Worm (Caenorhabditis elegans) whole organism, L4 larva: Measurements from ENCODE around the gene nhr-260.
A peak's percentile ranks its signal among the peaks of the same experiment; 100 is the strongest.
"Not testable (repeated sequence)": the region's sequence is repeated elsewhere in the genome, so short reads cannot be mapped to it uniquely, and the experiment has no call there.

Experiments used
- D1046.2 ChIP-seq: fragments of 200-800 bp; sonication (Bioruptor generic); IDR thresholded peaks from 2 replicates; pipeline ENCODE4 v1.3.6; 2022; ENCODE audit warnings: missing genetic modification characterization, missing compliant biosample characterization
- F26F4.8 ChIP-seq: fragments of 200-800 bp; sonication (Bioruptor generic); conservative IDR thresholded peaks from 2 replicates; pipeline ENCODE4 v1.3.6; 2022; ENCODE audit warnings: missing genetic modification characterization, missing compliant biosample characterization
- F37D6.2 ChIP-seq: sonication (generic microtip); optimal IDR thresholded peaks from 2 replicates; lab custom pipeline; 2016; ENCODE audit warnings: mild to moderate bottlenecking, missing genetic modification characterization, missing compliant biosample characterization
- F44E2.7 ChIP-seq: fragments of 200-800 bp; sonication (Bioruptor generic); IDR thresholded peaks from 2 replicates; pipeline ENCODE4 v2.1.2; 2022; ENCODE audit warnings: missing genetic modification characterization, missing compliant biosample characterization
- R02D3.7 ChIP-seq: fragments of 150-350 bp; sonication (generic microtip); optimal IDR thresholded peaks from 3 replicates; lab custom pipeline; 2014; ENCODE audit warnings: missing biosample characterization, missing genetic modification characterization
- Y48G9A.11 ChIP-seq: fragments of 200-800 bp; sonication (Bioruptor generic); IDR thresholded peaks from 2 replicates; pipeline ENCODE4 v1.3.6; 2022; ENCODE audit warnings: missing genetic modification reagents, missing genetic modification characterization, missing compliant biosample characterization
- Y75B8A.6 ChIP-seq: fragments of 200-800 bp; sonication (Bioruptor generic); IDR thresholded peaks from 2 replicates; pipeline ENCODE4 v1.3.6; 2022; ENCODE audit warnings: missing genetic modification reagents, missing genetic modification characterization, missing compliant biosample characterization
- ZK337.2 ChIP-seq: fragments of 200-800 bp; sonication (Bioruptor generic); IDR thresholded peaks from 2 replicates; pipeline ENCODE4 v1.3.6; 2022; ENCODE audit warnings: missing genetic modification reagents, missing genetic modification characterization, missing compliant biosample characterization
- arid-1 ChIP-seq: fragments of 200-800 bp; sonication (Bioruptor generic); conservative IDR thresholded peaks from 2 replicates; pipeline ENCODE4 v1.3.6; 2022; ENCODE audit warnings: missing genetic modification reagents, missing genetic modification characterization, missing compliant biosample characterization
- ceh-20 ChIP-seq: fragments of 200-800 bp; sonication (Bioruptor generic); IDR thresholded peaks from 2 replicates; pipeline ENCODE4 v1.3.6; 2022; ENCODE audit warnings: missing genetic modification reagents, missing genetic modification characterization, missing compliant biosample characterization
- ceh-44 ChIP-seq: fragments of 200-800 bp; sonication (Bioruptor generic); IDR thresholded peaks from 2 replicates; pipeline ENCODE4 v1.3.6; 2022; ENCODE audit warnings: missing genetic modification reagents, missing genetic modification characterization, missing compliant biosample characterization
- ceh-62 ChIP-seq: sonication (generic microtip); optimal IDR thresholded peaks from 2 replicates; lab custom pipeline; 2017; ENCODE audit warnings: missing biosample characterization, missing genetic modification characterization
- cey-2 ChIP-seq: sonication (generic microtip); optimal IDR thresholded peaks from 3 replicates; lab custom pipeline; 2017; ENCODE audit warnings: missing genetic modification characterization, mild to moderate bottlenecking, missing compliant biosample characterization, antibody characterized with exemption, borderline replicate concordance; ENCODE audit not compliant: insufficient read depth
- ctbp-1 ChIP-seq: fragments of 200-800 bp; sonication (Bioruptor generic); IDR thresholded peaks from 2 replicates; pipeline ENCODE4 v1.3.6; 2022; ENCODE audit warnings: missing genetic modification reagents, missing genetic modification characterization, missing compliant biosample characterization
- dmd-6 ChIP-seq: fragments of 200-800 bp; sonication (Bioruptor generic); IDR thresholded peaks from 2 replicates; pipeline ENCODE4 v1.3.6; 2022; ENCODE audit warnings: missing genetic modification reagents, missing genetic modification characterization, missing compliant biosample characterization
- dmd-8 ChIP-seq: fragments of 200-800 bp; sonication (Bioruptor generic); IDR thresholded peaks from 2 replicates; pipeline ENCODE4 v1.3.6; 2022; ENCODE audit warnings: missing genetic modification characterization, missing compliant biosample characterization
- dmd-9 ChIP-seq: fragments of 200-800 bp; sonication (Bioruptor generic); IDR thresholded peaks from 2 replicates; pipeline ENCODE4 v1.3.6; 2022; ENCODE audit warnings: missing genetic modification reagents, missing genetic modification characterization, missing compliant biosample characterization
- dve-1 ChIP-seq: sonication (generic microtip); optimal IDR thresholded peaks from 2 replicates; lab custom pipeline; 2017; ENCODE audit warnings: antibody characterized with exemption, mild to moderate bottlenecking, missing genetic modification characterization, missing compliant biosample characterization; ENCODE audit not compliant: insufficient read depth
- egl-43 ChIP-seq: fragments of 200-800 bp; sonication (Bioruptor generic); IDR thresholded peaks from 2 replicates; pipeline ENCODE4 v1.3.6; 2022; ENCODE audit warnings: missing genetic modification reagents, missing genetic modification characterization, missing compliant biosample characterization
- fos-1 ChIP-seq: fragments of 150-350 bp; optimal IDR thresholded peaks from 2 replicates; lab custom pipeline; 2014; ENCODE audit warnings: missing biosample characterization, missing genetic modification characterization
- hmg-1.1 ChIP-seq: fragments of 200-800 bp; sonication (Bioruptor generic); IDR thresholded peaks from 2 replicates; pipeline ENCODE4 v1.3.6; 2022; ENCODE audit warnings: missing genetic modification reagents, missing genetic modification characterization, missing compliant biosample characterization
- lin-1 ChIP-seq: fragments of 200-800 bp; sonication (Bioruptor generic); IDR thresholded peaks from 2 replicates; pipeline ENCODE4 v1.3.6; 2022; ENCODE audit warnings: missing genetic modification reagents, missing genetic modification characterization, missing compliant biosample characterization
- lin-15B ChIP-seq: fragments of 150-350 bp; sonication (generic microtip); optimal IDR thresholded peaks from 3 replicates; lab custom pipeline; 2014; ENCODE audit warnings: missing biosample characterization, missing genetic modification characterization
- lin-38 ChIP-seq: fragments of 200-800 bp; sonication (Bioruptor generic); IDR thresholded peaks from 2 replicates; pipeline ENCODE4 v1.3.6; 2022; ENCODE audit warnings: missing genetic modification reagents, missing genetic modification characterization, missing compliant biosample characterization
- madf-5 ChIP-seq, 2 experiments: fragments of 200-800 bp; sonication (Bioruptor generic); IDR thresholded peaks; 2 replicates each; pipeline ENCODE4 v1.3.6; 2022; ENCODE audit warnings: missing compliant biosample characterization in 2 of 2, missing genetic modification characterization in 2 of 2
- madf-9 ChIP-seq: fragments of 200-800 bp; sonication (Bioruptor generic); conservative IDR thresholded peaks from 2 replicates; pipeline ENCODE4 v1.3.6; 2022; ENCODE audit warnings: missing genetic modification reagents, missing genetic modification characterization, missing compliant biosample characterization
- mdt-29 ChIP-seq: fragments of 200-800 bp; sonication (Bioruptor generic); IDR thresholded peaks from 2 replicates; pipeline ENCODE4 v1.3.6; 2022; ENCODE audit warnings: missing genetic modification reagents, missing genetic modification characterization, missing compliant biosample characterization
- mes-2 ChIP-seq: sonication (generic microtip); optimal IDR thresholded peaks from 2 replicates; lab custom pipeline; 2016; ENCODE audit warnings: missing genotype, mild to moderate bottlenecking, missing genetic modification characterization, missing compliant biosample characterization; ENCODE audit not compliant: poor library complexity, severe bottlenecking
- mxl-2 ChIP-seq: fragments of 200-800 bp; sonication (Bioruptor generic); conservative IDR thresholded peaks from 2 replicates; pipeline ENCODE4 v1.3.6; 2022; ENCODE audit warnings: missing genetic modification reagents, missing genetic modification characterization, missing compliant biosample characterization
- nhr-11 ChIP-seq: fragments of 150-350 bp; optimal IDR thresholded peaks from 2 replicates; lab custom pipeline; 2014; ENCODE audit warnings: missing biosample characterization, missing genetic modification characterization
- nhr-237 ChIP-seq: sonication (generic microtip); optimal IDR thresholded peaks from 2 replicates; lab custom pipeline; 2017; ENCODE audit warnings: missing biosample characterization, missing genetic modification characterization
- nhr-28 ChIP-seq: fragments of 150-350 bp; optimal IDR thresholded peaks from 2 replicates; lab custom pipeline; 2014; ENCODE audit warnings: missing biosample characterization, missing genetic modification characterization
- nhr-41 ChIP-seq: fragments of 200-800 bp; sonication (Bioruptor generic); IDR thresholded peaks from 2 replicates; pipeline ENCODE4 v1.3.6; 2022; ENCODE audit warnings: missing genetic modification reagents, missing genetic modification characterization, missing compliant biosample characterization
- nhr-42 ChIP-seq: fragments of 200-800 bp; sonication (Bioruptor generic); IDR thresholded peaks from 2 replicates; pipeline ENCODE4 v1.3.6; 2022; ENCODE audit warnings: missing genetic modification characterization, missing compliant biosample characterization
- pha-4 ChIP-seq, 2 experiments: fragments of 150-350 bp in 1 of 2; fragments of 200-800 bp in 1 of 2; sonication (Bioruptor generic) in 1 of 2; IDR thresholded peaks in 1 of 2; optimal IDR thresholded peaks in 1 of 2; 2 replicates each; pipeline versions ENCODE4 v1.3.6 to Lab custom; 2014 to 2022; ENCODE audit warnings: missing genetic modification characterization in 2 of 2, missing genetic modification reagents in 2 of 2, missing biosample characterization in 1 of 2, missing compliant biosample characterization in 1 of 2
- php-3 ChIP-seq: fragments of 200-800 bp; sonication (Bioruptor generic); IDR thresholded peaks from 2 replicates; pipeline ENCODE4 v1.3.6; 2022; ENCODE audit warnings: missing genetic modification reagents, missing genetic modification characterization, missing compliant biosample characterization
- saeg-2 ChIP-seq: fragments of 200-800 bp; sonication (Bioruptor generic); IDR thresholded peaks from 2 replicates; pipeline ENCODE4 v1.3.6; 2022; ENCODE audit warnings: missing genetic modification reagents, missing genetic modification characterization, missing compliant biosample characterization
- snpc-1.2 ChIP-seq: fragments of 200-800 bp; sonication (Bioruptor generic); IDR thresholded peaks from 2 replicates; pipeline ENCODE4 v1.3.6; 2022; ENCODE audit warnings: missing genetic modification reagents, missing genetic modification characterization, missing compliant biosample characterization
- tra-1 ChIP-seq: fragments of 200-800 bp; sonication (Bioruptor generic); IDR thresholded peaks from 2 replicates; pipeline ENCODE4 v1.3.6; 2022; ENCODE audit warnings: missing genetic modification reagents, missing genetic modification characterization, missing compliant biosample characterization
- vab-7 ChIP-seq: fragments of 200-800 bp; sonication (Bioruptor generic); IDR thresholded peaks from 2 replicates; pipeline ENCODE4 v1.3.6; 2022; ENCODE audit warnings: missing genetic modification reagents, missing genetic modification characterization, missing compliant biosample characterization
- zfp-2 ChIP-seq: sonication (generic microtip); optimal IDR thresholded peaks from 2 replicates; lab custom pipeline; 2016; ENCODE audit warnings: mild to moderate bottlenecking, missing genetic modification characterization, missing compliant biosample characterization
- zip-11 ChIP-seq: fragments of 200-800 bp; sonication (Bioruptor generic); IDR thresholded peaks from 2 replicates; pipeline ENCODE4 v1.3.6; 2022; ENCODE audit warnings: missing genetic modification characterization, missing compliant biosample characterization
- ztf-7 ChIP-seq: fragments of 150-350 bp; optimal IDR thresholded peaks from 2 replicates; lab custom pipeline; 2014; ENCODE audit warnings: missing biosample characterization, missing genetic modification characterization

Gene nhr-260

DNA sequence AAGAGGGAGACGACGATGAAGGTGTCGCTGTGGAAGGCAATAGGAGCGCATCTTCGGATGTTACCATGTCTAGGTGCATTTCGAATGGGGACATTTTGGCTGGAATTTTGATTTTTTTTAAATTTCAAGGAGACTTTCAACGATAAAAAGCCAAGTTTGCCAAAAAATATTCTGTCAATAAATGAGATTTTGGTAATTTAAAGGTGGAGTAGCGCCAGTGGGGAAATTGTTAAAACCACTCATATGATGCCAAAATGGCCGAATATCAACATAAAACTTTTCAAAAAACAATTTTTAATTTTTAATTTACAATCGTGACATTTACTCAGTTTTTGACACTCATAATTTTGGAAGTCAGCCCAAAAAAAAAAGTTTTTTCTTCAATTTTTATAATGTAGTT lies at the start of gene nhr-260:
TSS of gene nhr-260 (minus strand) at position 101 of the 400 bp plus-strand sequence.
- no peak for TF ChIP-seq tra-1
- TF ChIP-seq zfp-2 (tag; lab: Kevin White, UChicago): no peak
- TF ChIP-seq ztf-7 (tag; lab: Kevin White, UChicago): no peak
- no peak for TF ChIP-seq mes-2 (tag; lab: Kevin White, UChicago)
- TF ChIP-seq lin-15B (tag; lab: Kevin White, UChicago): no peak
- TF ChIP-seq pha-4 (GFP tag; IDR thresholded peaks at IDR 0.05; lab: Robert Waterston, UW): no peak
- no peak for TF ChIP-seq pha-4 (tag; optimal IDR thresholded peaks at IDR 0.05; lab: Kevin White, UChicago)
- no peak for TF ChIP-seq F26F4.8 (GFP tag; lab: Robert Waterston, UW)
- no peak for TF ChIP-seq cey-2 (tag; lab: Kevin White, UChicago)
- no peak for TF ChIP-seq nhr-237 (tag; lab: Kevin White, UChicago)
- TF ChIP-seq dmd-8 (GFP tag; lab: Robert Waterston, UW): no peak
- TF ChIP-seq nhr-28: no peak
- TF ChIP-seq R02D3.7 (tag; lab: Kevin White, UChicago): no peak
- TF ChIP-seq dve-1 (tag; lab: Kevin White, UChicago): no peak
- no peak for TF ChIP-seq F37D6.2
- no peak for TF ChIP-seq nhr-11
- TF ChIP-seq nhr-42: no peak
- no peak for TF ChIP-seq ceh-44 (GFP tag; lab: Robert Waterston, UW)
- no peak for TF ChIP-seq egl-43 (GFP tag; lab: Robert Waterston, UW)
- no peak for TF ChIP-seq ceh-62 (tag; lab: Kevin White, UChicago)
- TF ChIP-seq fos-1: no peak

DNA sequence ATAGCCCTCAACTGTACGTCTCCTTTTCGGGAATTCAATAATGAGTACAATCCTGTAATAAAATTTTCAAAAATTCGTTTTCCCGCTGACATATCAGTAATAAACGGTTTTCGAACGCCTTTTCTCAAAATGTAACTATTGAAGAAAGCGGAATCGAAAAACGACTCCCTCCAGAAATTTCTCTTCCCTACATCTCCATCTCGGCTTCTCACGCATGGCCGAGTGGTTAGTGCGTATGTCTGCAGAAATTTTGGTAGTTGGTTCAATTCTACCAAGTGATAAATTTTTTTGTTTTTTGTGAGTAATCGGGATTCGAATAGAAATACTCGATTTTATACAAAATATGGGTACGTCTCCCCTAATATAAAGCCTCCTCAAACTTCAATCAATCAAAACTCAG lies 49.7 kb upstream of the nhr-260 start:
- TF ChIP-seq dmd-9 (GFP tag; lab: Robert Waterston, UW): peak; percentile 79; the same call in 1 of the 2 replicates
- peak; percentile 22 to 77; a peak in 2 of 4 replicates for TF ChIP-seq madf-5 (GFP tag; IDR thresholded peaks at IDR 0.05; lab: Robert Waterston, UW)
- TF ChIP-seq egl-43 (GFP tag; lab: Robert Waterston, UW): peak; percentile 97
- peak; percentile 85; the same call in 1 of the 2 replicates for TF ChIP-seq snpc-1.2 (GFP tag; lab: Robert Waterston, UW)
- peak; percentile 57; the same call in 1 of the 2 replicates for TF ChIP-seq ZK337.2
- TF ChIP-seq ceh-20 (GFP tag; lab: Robert Waterston, UW): peak; percentile 70
- TF ChIP-seq Y48G9A.11 (GFP tag; lab: Robert Waterston, UW): peak; percentile 69
- TF ChIP-seq dmd-6 (GFP tag; lab: Robert Waterston, UW): peak; percentile 35; the same call in 1 of the 2 replicates
- TF ChIP-seq nhr-41: peak; percentile 75
- TF ChIP-seq F26F4.8 (GFP tag; lab: Robert Waterston, UW): peak; percentile 98
- peak; percentile 99 for TF ChIP-seq dmd-8 (GFP tag; lab: Robert Waterston, UW)
- peak; percentile 46; the same call in 1 of the 2 replicates for TF ChIP-seq ceh-44 (GFP tag; lab: Robert Waterston, UW)
- TF ChIP-seq mxl-2 (GFP tag; lab: Robert Waterston, UW): peak; percentile 82
- TF ChIP-seq tra-1: peak; percentile 77
- TF ChIP-seq vab-7 (GFP tag; lab: Robert Waterston, UW): peak; percentile 92
- TF ChIP-seq php-3 (GFP tag; lab: Robert Waterston, UW): peak; percentile 71; the same call in 1 of the 2 replicates
- peak; percentile 95 for TF ChIP-seq pha-4 (GFP tag; IDR thresholded peaks at IDR 0.05; lab: Robert Waterston, UW)
- not testable (repeated sequence) for TF ChIP-seq pha-4 (tag; optimal IDR thresholded peaks at IDR 0.05; lab: Kevin White, UChicago)
- TF ChIP-seq Y75B8A.6 (GFP tag; lab: Robert Waterston, UW): peak; percentile 67; the same call in 1 of the 2 replicates
- TF ChIP-seq D1046.2: peak; percentile 86
- TF ChIP-seq zip-11 (GFP tag; lab: Robert Waterston, UW): peak; percentile 77; the same call in 1 of the 2 replicates
- TF ChIP-seq F44E2.7 (GFP tag; lab: Robert Waterston, UW): peak; percentile 93; the same call in 1 of the 2 replicates
- TF ChIP-seq madf-9 (GFP tag; lab: Robert Waterston, UW): peak; percentile 81
- peak; percentile 65; the same call in 1 of the 2 replicates for TF ChIP-seq saeg-2
- peak; percentile 61; the same call in 1 of the 2 replicates for TF ChIP-seq ctbp-1 (GFP tag; lab: Robert Waterston, UW)
- peak; percentile 32; the same call in 1 of the 2 replicates for TF ChIP-seq mdt-29 (GFP tag; lab: Robert Waterston, UW)
- TF ChIP-seq hmg-1.1 (GFP tag; lab: Robert Waterston, UW): peak; percentile 70
- peak; percentile 84 for TF ChIP-seq lin-38 (GFP tag; lab: Robert Waterston, UW)
- peak; percentile 84; the same call in 1 of the 2 replicates for TF ChIP-seq lin-1 (GFP tag; lab: Robert Waterston, UW)
- peak; percentile 95 for TF ChIP-seq arid-1 (GFP tag; lab: Robert Waterston, UW)
